Worm (Caenorhabditis elegans) whole organism, dauer: ENCODE data around the gene rpb-8.
"Not testable (repeated sequence)": the region's sequence is repeated elsewhere in the genome, so short reads cannot be mapped to it uniquely, and the experiment has no call there.

Experiments used
- unc-62 ChIP-seq: sonication (generic microtip); optimal IDR thresholded peaks from 2 replicates; lab custom pipeline; 2017; ENCODE audit warnings: missing biosample characterization, missing genetic modification reagents, missing genetic modification characterization

Gene rpb-8

ce11 chrIII:4934896-4935628 lies 17.3 kb upstream of the rpb-8 start, which contains the start of gene mrps-18C:
mrps-18C (plus strand) TSS chrIII:4935578.
- TF ChIP-seq unc-62 (GFP tag; lab: Kevin White, UChicago): no peak

ce11 chrIII:4932203-4932699 lies 14.4 kb upstream of the rpb-8 start, which contains the start of the genes C26E6.12 and eri-9:
C26E6.12 (minus strand) TSS chrIII:4932253.
eri-9 (plus strand) TSS chrIII:4932450.
- TF ChIP-seq unc-62 (GFP tag; lab: Kevin White, UChicago): no peak

- TF ChIP-seq unc-62 (GFP tag; lab: Kevin White, UChicago): no peak
Measured at ce11 chrIII:4930154-4930679, 12.4 kb upstream of the rpb-8 start, which contains the start of gene set-2. set-2 (minus strand) TSS chrIII:4930204.

ce11 chrIII:4924134-4924533 lies 6.3 kb upstream of the rpb-8 start:
- no peak for TF ChIP-seq unc-62 (GFP tag; lab: Kevin White, UChicago)

- TF ChIP-seq unc-62 (GFP tag; lab: Kevin White, UChicago): not testable (repeated sequence)
Measured at ce11 chrIII:4922020-4922419, 4.2 kb upstream of the rpb-8 start, which contains the start of gene mmab-1. mmab-1 (minus strand) TSS chrIII:4922114.

ce11 chrIII:4920221-4920620 lies 2.4 kb upstream of the rpb-8 start, which contains the start of gene ula-1:
ula-1 (minus strand) TSS chrIII:4920321.
- TF ChIP-seq unc-62 (GFP tag; lab: Kevin White, UChicago): no peak

- no peak for TF ChIP-seq unc-62 (GFP tag; lab: Kevin White, UChicago)
Measured at ce11 chrIII:4918906-4919305, 1.1 kb upstream of the rpb-8 start.

- no peak for TF ChIP-seq unc-62 (GFP tag; lab: Kevin White, UChicago)
Measured at ce11 chrIII:4917077-4917476, 731 bp downstream of the rpb-8 start, which contains the start of gene rars-1. rars-1 (minus strand) TSS chrIII:4917177.

- TF ChIP-seq unc-62 (GFP tag; lab: Kevin White, UChicago): no peak
Measured at ce11 chrIII:4913736-4914135, 4.1 kb downstream of the rpb-8 start.

- no peak for TF ChIP-seq unc-62 (GFP tag; lab: Kevin White, UChicago)
Measured at ce11 chrIII:4912317-4912716, 5.5 kb downstream of the rpb-8 start, which contains the start of the genes F26F4.9 and cee-1. F26F4.9 (minus strand) TSS chrIII:4912521. cee-1 (plus strand) TSS chrIII:4912699.

- no peak for TF ChIP-seq unc-62 (GFP tag; lab: Kevin White, UChicago)
Measured at ce11 chrIII:4910956-4911355, 6.9 kb downstream of the rpb-8 start, which contains the start of gene F26F4.2. F26F4.2 (plus strand) TSS chrIII:4911256.

ce11 chrIII:4909938-4910337 lies 7.9 kb downstream of the rpb-8 start, which contains the start of gene F26F4.12:
F26F4.12 (minus strand) TSS chrIII:4910038.
- TF ChIP-seq unc-62 (GFP tag; lab: Kevin White, UChicago): no peak

ce11 chrIII:4906896-4907295 lies 10.9 kb downstream of the rpb-8 start, which contains the start of gene rom-1:
rom-1 (plus strand) TSS chrIII:4907196.
- TF ChIP-seq unc-62 (GFP tag; lab: Kevin White, UChicago): no peak

- no peak for TF ChIP-seq unc-62 (GFP tag; lab: Kevin White, UChicago)
Measured at ce11 chrIII:4906365-4906764, 11.4 kb downstream of the rpb-8 start.

ce11 chrIII:4905405-4905804 lies 12.4 kb downstream of the rpb-8 start, which contains the start of gene F26F4.8:
F26F4.8 (minus strand) TSS chrIII:4905473.
- TF ChIP-seq unc-62 (GFP tag; lab: Kevin White, UChicago): no peak

- no peak for TF ChIP-seq unc-62 (GFP tag; lab: Kevin White, UChicago)
Measured at ce11 chrIII:4903784-4904183, 14.0 kb downstream of the rpb-8 start, which contains the start of gene kbp-2. kbp-2 (minus strand) TSS chrIII:4903884.
